Worm (Caenorhabditis elegans) whole organism, young adult: Measurements from ENCODE around the gene atf-7.
A peak's percentile ranks its signal among the peaks of the same experiment; 100 is the strongest.

Source experiments
- B0261.1 ChIP-seq: sonication (generic microtip); optimal IDR thresholded peaks from 2 replicates; lab custom pipeline; 2016; ENCODE audit warnings: mild to moderate bottlenecking, missing genetic modification characterization, moderate library complexity, missing compliant biosample characterization
- D2030.7 ChIP-seq: fragments of 200-800 bp; sonication (Bioruptor generic); IDR thresholded peaks from 2 replicates; pipeline ENCODE4 v1.3.6; 2022; ENCODE audit warnings: missing genetic modification reagents, missing genetic modification characterization, missing compliant biosample characterization
- T07F8.4 ChIP-seq: sonication (generic microtip); optimal IDR thresholded peaks from 2 replicates; lab custom pipeline; 2016; ENCODE audit warnings: mild to moderate bottlenecking, missing genetic modification characterization, moderate library complexity, missing compliant biosample characterization
- Y53F4B.3 ChIP-seq: fragments of 200-800 bp; sonication (Bioruptor generic); IDR thresholded peaks from 2 replicates; pipeline ENCODE4 v1.3.6; 2022; ENCODE audit warnings: missing genetic modification reagents, missing genetic modification characterization, missing compliant biosample characterization
- Y67H2A.10 ChIP-seq: fragments of 200-800 bp; sonication (Bioruptor generic); conservative IDR thresholded peaks from 2 replicates; pipeline ENCODE4 v1.3.6; 2022; ENCODE audit warnings: missing genetic modification reagents, missing genetic modification characterization, missing compliant biosample characterization
- akir-1 ChIP-seq: fragments of 200-800 bp; sonication (Bioruptor generic); optimal IDR thresholded peaks from 2 replicates; lab custom pipeline; 2018; ENCODE audit warnings: mild to moderate bottlenecking, missing genetic modification characterization, moderate library complexity, missing compliant biosample characterization
- ama-1 ChIP-seq, 3 experiments: fragments of 150-350 bp in 1 of 3; sonication (generic microtip) in 2 of 3; optimal IDR thresholded peaks; 2 replicates each; lab custom pipeline; 2014 to 2018; ENCODE audit warnings: missing biosample characterization in 2 of 3, missing genetic modification characterization in 2 of 3, missing genetic modification reagents in 2 of 3
- aptf-2 ChIP-seq: fragments of 200-800 bp; sonication (Bioruptor generic); conservative IDR thresholded peaks from 2 replicates; pipeline ENCODE4 v1.3.6; 2022; ENCODE audit warnings: missing genetic modification reagents, missing genetic modification characterization, missing compliant biosample characterization
- atf-7 ChIP-seq: sonication (generic microtip); optimal IDR thresholded peaks from 2 replicates; lab custom pipeline; 2017; ENCODE audit warnings: mild to moderate bottlenecking, missing genetic modification characterization, missing compliant biosample characterization
- attf-5 ChIP-seq: fragments of 200-800 bp; sonication (Bioruptor generic); optimal IDR thresholded peaks from 2 replicates; lab custom pipeline; 2018; ENCODE audit warnings: mild to moderate bottlenecking, missing genetic modification characterization, missing compliant biosample characterization
- attf-6 ChIP-seq: fragments of 200-800 bp; sonication (Bioruptor generic); IDR thresholded peaks from 2 replicates; pipeline ENCODE4 v1.3.6; 2022; ENCODE audit warnings: missing genetic modification reagents, missing genetic modification characterization, missing compliant biosample characterization
- ccch-3 ChIP-seq: fragments of 200-800 bp; sonication (Bioruptor generic); optimal IDR thresholded peaks from 2 replicates; lab custom pipeline; 2018; ENCODE audit warnings: mild to moderate bottlenecking, missing genetic modification characterization, missing compliant biosample characterization
- cebp-1 ChIP-seq, 2 experiments: fragments of 200-800 bp in 1 of 2; sonication (Bioruptor generic) in 1 of 2; sonication (generic microtip) in 1 of 2; IDR thresholded peaks in 1 of 2; optimal IDR thresholded peaks in 1 of 2; 2 replicates each; pipeline versions ENCODE4 v1.3.6 to Lab custom; 2017 to 2022; ENCODE audit warnings: missing compliant biosample characterization in 2 of 2, missing genetic modification characterization in 2 of 2, mild to moderate bottlenecking in 1 of 2, missing genetic modification reagents in 1 of 2, moderate library complexity in 1 of 2
- ceh-58 ChIP-seq: fragments of 200-800 bp; sonication (Bioruptor generic); IDR thresholded peaks from 2 replicates; pipeline ENCODE4 v1.3.6; 2022; ENCODE audit warnings: missing genetic modification characterization, missing compliant biosample characterization
- ceh-91 ChIP-seq: fragments of 200-800 bp; sonication (Bioruptor generic); IDR thresholded peaks from 2 replicates; pipeline ENCODE4 v1.3.6; 2022; ENCODE audit warnings: missing genetic modification reagents, missing genetic modification characterization, missing compliant biosample characterization
- chd-7 ChIP-seq: sonication (generic microtip); optimal IDR thresholded peaks from 2 replicates; lab custom pipeline; 2016; ENCODE audit warnings: mild to moderate bottlenecking, missing genetic modification characterization, moderate library complexity, missing compliant biosample characterization
- die-1 ChIP-seq: sonication (generic microtip); optimal IDR thresholded peaks from 2 replicates; lab custom pipeline; 2016; ENCODE audit warnings: missing genotype, mild to moderate bottlenecking, missing genetic modification characterization, missing compliant biosample characterization
- dox-1 ChIP-seq: fragments of 200-800 bp; sonication (Bioruptor generic); IDR thresholded peaks from 2 replicates; pipeline ENCODE4 v1.3.6; 2022; ENCODE audit warnings: missing genetic modification reagents, missing genetic modification characterization, missing compliant biosample characterization
- egl-18 ChIP-seq: fragments of 200-800 bp; sonication (Bioruptor generic); IDR thresholded peaks from 2 replicates; pipeline ENCODE4 v1.3.6; 2022; ENCODE audit warnings: missing genetic modification reagents, missing genetic modification characterization, missing compliant biosample characterization
- ekl-4 ChIP-seq: fragments of 200-800 bp; sonication (Bioruptor generic); IDR thresholded peaks from 2 replicates; pipeline ENCODE4 v1.3.6; 2022; ENCODE audit warnings: missing genetic modification reagents, missing genetic modification characterization, missing compliant biosample characterization
- ets-4 ChIP-seq: fragments of 200-800 bp; sonication (Bioruptor generic); optimal IDR thresholded peaks from 2 replicates; lab custom pipeline; 2018; ENCODE audit warnings: mild to moderate bottlenecking, missing genetic modification characterization, missing compliant biosample characterization
- fkh-3 ChIP-seq: sonication (generic microtip); optimal IDR thresholded peaks from 2 replicates; lab custom pipeline; 2016; ENCODE audit warnings: mild to moderate bottlenecking, missing genetic modification characterization, missing compliant biosample characterization
- hlh-26 ChIP-seq: fragments of 200-800 bp; sonication (Bioruptor generic); conservative IDR thresholded peaks from 2 replicates; pipeline ENCODE4 v1.3.6; 2022; ENCODE audit warnings: missing genetic modification reagents, missing genetic modification characterization, missing compliant biosample characterization
- let-526 ChIP-seq: fragments of 200-800 bp; sonication (Bioruptor generic); IDR thresholded peaks from 2 replicates; pipeline ENCODE4 v1.3.6; 2022; ENCODE audit warnings: missing genetic modification reagents, missing genetic modification characterization, missing compliant biosample characterization
- let-607 ChIP-seq, 2 experiments: fragments of 200-800 bp in 1 of 2; sonication (Bioruptor generic) in 1 of 2; sonication (generic microtip) in 1 of 2; optimal IDR thresholded peaks; 2 replicates each; lab custom pipeline; 2016 to 2018; ENCODE audit warnings: mild to moderate bottlenecking in 2 of 2, missing compliant biosample characterization in 2 of 2, missing genetic modification characterization in 2 of 2, moderate library complexity in 2 of 2, missing genotype in 1 of 2
- lin-40 ChIP-seq: sonication (generic microtip); optimal IDR thresholded peaks from 2 replicates; lab custom pipeline; 2016; ENCODE audit warnings: missing genetic modification characterization, mild to moderate bottlenecking, missing compliant biosample characterization, missing genotype, missing genetic modification reagents
- lir-1 ChIP-seq: fragments of 200-800 bp; sonication (Bioruptor generic); conservative IDR thresholded peaks from 2 replicates; pipeline ENCODE4 v1.3.6; 2022; ENCODE audit warnings: missing genetic modification reagents, missing genetic modification characterization, missing compliant biosample characterization
- lsl-1 ChIP-seq: fragments of 200-800 bp; sonication (Bioruptor generic); optimal IDR thresholded peaks from 2 replicates; lab custom pipeline; 2018; ENCODE audit warnings: mild to moderate bottlenecking, missing genetic modification characterization, moderate library complexity, missing compliant biosample characterization
- madf-10 ChIP-seq: sonication (generic microtip); optimal IDR thresholded peaks from 2 replicates; lab custom pipeline; 2016; ENCODE audit warnings: mild to moderate bottlenecking, missing genetic modification characterization, missing compliant biosample characterization
- madf-3 ChIP-seq: fragments of 200-800 bp; sonication (Bioruptor generic); IDR thresholded peaks from 2 replicates; pipeline ENCODE4 v1.3.6; 2022; ENCODE audit warnings: missing genetic modification reagents, missing genetic modification characterization, missing compliant biosample characterization
- madf-6 ChIP-seq: fragments of 200-800 bp; sonication (Bioruptor generic); IDR thresholded peaks from 2 replicates; pipeline ENCODE4 v1.3.6; 2022; ENCODE audit warnings: missing genetic modification reagents, missing genetic modification characterization, missing compliant biosample characterization
- mel-28 ChIP-seq: sonication (generic microtip); optimal IDR thresholded peaks from 2 replicates; lab custom pipeline; 2016; ENCODE audit warnings: borderline replicate concordance, mild to moderate bottlenecking, missing genetic modification characterization, missing compliant biosample characterization
- mes-4 ChIP-seq: sonication (generic microtip); optimal IDR thresholded peaks from 2 replicates; lab custom pipeline; 2016; ENCODE audit warnings: missing genotype, missing genetic modification characterization, missing compliant biosample characterization
- mxl-1 ChIP-seq: sonication (generic microtip); optimal IDR thresholded peaks from 2 replicates; lab custom pipeline; 2016; ENCODE audit warnings: missing genetic modification characterization, missing compliant biosample characterization
- nhr-90 ChIP-seq: sonication (generic microtip); optimal IDR thresholded peaks from 2 replicates; lab custom pipeline; 2016; ENCODE audit warnings: missing genotype, mild to moderate bottlenecking, missing genetic modification characterization, missing compliant biosample characterization
- pbrm-1 ChIP-seq: fragments of 200-800 bp; sonication (Bioruptor generic); IDR thresholded peaks from 2 replicates; pipeline ENCODE4 v1.3.6; 2022; ENCODE audit warnings: missing genetic modification reagents, missing genetic modification characterization, missing compliant biosample characterization
- rcor-1 ChIP-seq: fragments of 200-800 bp; sonication (Bioruptor generic); IDR thresholded peaks from 2 replicates; pipeline ENCODE4 v1.3.6; 2022; ENCODE audit warnings: missing genetic modification reagents, missing genetic modification characterization, missing compliant biosample characterization
- sdz-38 ChIP-seq: sonication (generic microtip); optimal IDR thresholded peaks from 2 replicates; lab custom pipeline; 2016; ENCODE audit warnings: missing genotype, missing genetic modification characterization, missing compliant biosample characterization
- sea-2 ChIP-seq: fragments of 200-800 bp; sonication (Bioruptor generic); IDR thresholded peaks from 2 replicates; pipeline ENCODE4 v1.3.6; 2022; ENCODE audit warnings: missing genetic modification characterization, missing compliant biosample characterization
- snpc-1.1 ChIP-seq: sonication (generic microtip); optimal IDR thresholded peaks from 2 replicates; lab custom pipeline; 2017; ENCODE audit warnings: missing genetic modification characterization, mild to moderate bottlenecking, missing compliant biosample characterization, antibody characterized with exemption, moderate library complexity, missing genotype, missing genetic modification reagents; ENCODE audit not compliant: insufficient read depth
- snpc-1.3 ChIP-seq: sonication (generic microtip); optimal IDR thresholded peaks from 2 replicates; lab custom pipeline; 2017; ENCODE audit warnings: missing genetic modification characterization, mild to moderate bottlenecking, missing compliant biosample characterization, antibody characterized with exemption, moderate library complexity, missing genotype, missing genetic modification reagents; ENCODE audit not compliant: insufficient read depth
- snpc-4 ChIP-seq, 5 experiments: fragments of 150-350 bp in 1 of 5; sonication (generic microtip) in 4 of 5; optimal IDR thresholded peaks; 2 replicates each; lab custom pipeline; 2014 to 2018; ENCODE audit warnings: missing genetic modification characterization in 5 of 5, missing biosample characterization in 3 of 5, antibody characterized with exemption in 2 of 5, mild to moderate bottlenecking in 2 of 5, missing compliant biosample characterization in 2 of 5, missing genotype in 2 of 5, moderate library complexity in 2 of 5, missing genetic modification reagents in 1 of 5
- somi-1 ChIP-seq: fragments of 200-800 bp; sonication (Bioruptor generic); optimal IDR thresholded peaks from 2 replicates; lab custom pipeline; 2018; ENCODE audit warnings: mild to moderate bottlenecking, missing genetic modification characterization, missing compliant biosample characterization
- zfh-2 ChIP-seq: fragments of 200-800 bp; sonication (Bioruptor generic); conservative IDR thresholded peaks from 2 replicates; pipeline ENCODE4 v1.3.6; 2022; ENCODE audit warnings: missing genetic modification reagents, missing genetic modification characterization, missing compliant biosample characterization
- ztf-18 ChIP-seq: sonication (generic microtip); optimal IDR thresholded peaks from 2 replicates; lab custom pipeline; 2016; ENCODE audit warnings: missing genotype, mild to moderate bottlenecking, missing genetic modification characterization, missing compliant biosample characterization
- ztf-26 ChIP-seq: sonication (generic microtip); optimal IDR thresholded peaks from 2 replicates; lab custom pipeline; 2017; ENCODE audit warnings: missing genetic modification characterization, missing compliant biosample characterization

The atf-7 gene

DNA sequence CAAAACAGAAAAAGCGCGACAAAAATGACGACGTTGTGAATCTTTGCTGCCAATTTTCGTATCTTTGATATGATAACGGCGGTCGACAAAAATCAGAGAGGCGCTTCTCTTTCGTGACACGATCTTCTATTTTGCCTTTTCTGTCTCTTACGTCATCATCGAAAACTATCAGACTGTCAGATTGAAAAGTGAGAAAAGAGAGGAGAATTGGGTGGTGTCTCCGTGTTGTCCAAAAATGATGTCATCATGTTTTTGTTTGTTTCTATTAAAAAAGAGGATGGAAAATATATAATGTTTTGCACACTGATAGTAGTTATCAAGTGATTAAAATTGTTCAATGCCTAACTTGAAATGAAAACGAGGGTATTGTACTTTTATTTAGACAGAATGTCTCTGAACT, 2.8 kb downstream of the atf-7 start (continued):
- no peak for TF ChIP-seq aptf-2 (GFP tag; lab: Robert Waterston, UW)
- peak; percentile 53 for TF ChIP-seq nhr-90 (tag; lab: Kevin White, UChicago)
- TF ChIP-seq cebp-1 (GFP tag; IDR thresholded peaks at IDR 0.05; lab: Robert Waterston, UW) = no peak
- TF ChIP-seq cebp-1 (tag; optimal IDR thresholded peaks at IDR 0.05; lab: Kevin White, UChicago) = peak; percentile 44
- TF ChIP-seq snpc-1.1 (tag; lab: Kevin White, UChicago) = no peak
- peak; percentile 9 for TF ChIP-seq ztf-26
- 0 out of 2 replicates have a peak, but pooled peaks have one; percentile 20 for TF ChIP-seq let-526
- no peak for TF ChIP-seq snpc-1.3 (tag; lab: Kevin White, UChicago)
- no peak for TF ChIP-seq akir-1 (GFP tag; lab: Kevin White, UChicago)
- TF ChIP-seq attf-6 (GFP tag; lab: Robert Waterston, UW) = no peak
- no peak for TF ChIP-seq madf-3 (GFP tag; lab: Robert Waterston, UW)
- TF ChIP-seq ztf-18 (tag; lab: Kevin White, UChicago) = no peak
- TF ChIP-seq egl-18 (GFP tag; lab: Robert Waterston, UW) = no peak
- no peak for TF ChIP-seq die-1 (tag; lab: Kevin White, UChicago)
- peak; percentile 39 for TF ChIP-seq attf-5 (GFP tag; lab: Kevin White, UChicago)
- TF ChIP-seq lsl-1 (GFP tag; lab: Kevin White, UChicago) = no peak
- peak; percentile 98 for TF ChIP-seq atf-7 (tag; lab: Kevin White, UChicago)
- TF ChIP-seq T07F8.4 = no peak
- TF ChIP-seq zfh-2 (GFP tag; lab: Robert Waterston, UW) = no peak
- no peak for TF ChIP-seq ceh-58 (GFP tag; lab: Robert Waterston, UW)
- TF ChIP-seq D2030.7 (GFP tag; lab: Robert Waterston, UW) = no peak
- peak; percentile 19 for TF ChIP-seq chd-7 (tag; lab: Kevin White, UChicago)
- TF ChIP-seq mxl-1 (tag; lab: Kevin White, UChicago) = no peak
- TF ChIP-seq ama-1 (optimal IDR thresholded peaks at IDR 0.05; lab: Kevin White, UChicago) = no peak
- TF ChIP-seq ama-1 (GFP tag; optimal IDR thresholded peaks at IDR 0.05; lab: Kevin White, UChicago) = no peak
- TF ChIP-seq ceh-91 (GFP tag; lab: Robert Waterston, UW) = no peak
- TF ChIP-seq ekl-4 (GFP tag; lab: Robert Waterston, UW) = no peak
- TF ChIP-seq sdz-38 (tag; lab: Kevin White, UChicago) = no peak
- no peak for TF ChIP-seq lir-1 (GFP tag; lab: Robert Waterston, UW)
- no peak for TF ChIP-seq Y53F4B.3
- no peak for TF ChIP-seq rcor-1 (GFP tag; lab: Robert Waterston, UW)
- no peak for TF ChIP-seq B0261.1 (tag; lab: Kevin White, UChicago)
- TF ChIP-seq hlh-26 (GFP tag; lab: Robert Waterston, UW) = no peak
- TF ChIP-seq Y67H2A.10 (GFP tag; lab: Robert Waterston, UW) = no peak
- no peak for TF ChIP-seq mel-28 (tag; lab: Kevin White, UChicago)
- TF ChIP-seq dox-1 = peak; percentile 39; the same call in 1 of the 2 replicates
- TF ChIP-seq ccch-3 (GFP tag; lab: Kevin White, UChicago) = no peak
- TF ChIP-seq ets-4 (GFP tag; lab: Kevin White, UChicago) = no peak
- TF ChIP-seq somi-1 (GFP tag; lab: Kevin White, UChicago) = no peak
- TF ChIP-seq madf-6 (GFP tag; lab: Robert Waterston, UW) = no peak
- TF ChIP-seq madf-10 (tag; lab: Kevin White, UChicago) = peak; percentile 20
- no peak for TF ChIP-seq snpc-4 (GFP tag; optimal IDR thresholded peaks at IDR 0.05; lab: Kevin White, UChicago)
- peak in 1 of 4 experiments; percentile 7 for TF ChIP-seq snpc-4 (tag; optimal IDR thresholded peaks at IDR 0.05; lab: Kevin White, UChicago)
- peak; percentile 36 for TF ChIP-seq lin-40 (tag; lab: Kevin White, UChicago)
- TF ChIP-seq fkh-3 (tag; lab: Kevin White, UChicago) = no peak
- TF ChIP-seq let-607 (tag; optimal IDR thresholded peaks at IDR 0.05; lab: Kevin White, UChicago) = peak; percentile 33 to 35
- no peak for TF ChIP-seq sea-2
- TF ChIP-seq mes-4 = no peak
- 0 out of 2 replicates have a peak, but pooled peaks have one; percentile 13 for TF ChIP-seq pbrm-1 (GFP tag; lab: Robert Waterston, UW)
